Worm (Caenorhabditis elegans) whole organism, L2 larva: ENCODE data around the gene asp-7.

Experiments used
- F13H6.1 ChIP-seq: sonication (generic microtip); optimal IDR thresholded peaks from 2 replicates; lab custom pipeline; 2016; ENCODE audit warnings: missing genetic modification characterization, missing compliant biosample characterization
- Y55F3AM.14 ChIP-seq: fragments of 200-800 bp; sonication (Bioruptor generic); optimal IDR thresholded peaks from 2 replicates; lab custom pipeline; 2018; ENCODE audit warnings: mild to moderate bottlenecking, missing genetic modification characterization, missing compliant biosample characterization
- aly-2 ChIP-seq: fragments of 150-350 bp; optimal IDR thresholded peaks from 2 replicates; lab custom pipeline; 2014; ENCODE audit warnings: missing biosample characterization, missing genetic modification characterization
- blmp-1 ChIP-seq: sonication (generic microtip); optimal IDR thresholded peaks from 2 replicates; lab custom pipeline; 2017; ENCODE audit warnings: missing genetic modification characterization, mild to moderate bottlenecking, missing compliant biosample characterization, antibody characterized with exemption, moderate library complexity; ENCODE audit not compliant: insufficient read depth
- ceh-16 ChIP-seq: fragments of 150-350 bp; optimal IDR thresholded peaks from 2 replicates; lab custom pipeline; 2014; ENCODE audit warnings: missing biosample characterization, missing genetic modification characterization
- ceh-82 ChIP-seq: fragments of 150-350 bp; optimal IDR thresholded peaks from 2 replicates; lab custom pipeline; 2014; ENCODE audit warnings: missing biosample characterization, missing genetic modification characterization
- dmd-4 ChIP-seq: sonication (generic microtip); optimal IDR thresholded peaks from 2 replicates; lab custom pipeline; 2017; ENCODE audit warnings: missing biosample characterization, missing genetic modification characterization
- egl-27 ChIP-seq: sonication (generic microtip); optimal IDR thresholded peaks from 3 replicates; lab custom pipeline; 2017; ENCODE audit warnings: missing biosample characterization, missing genetic modification reagents, missing genetic modification characterization
- elt-3 ChIP-seq: sonication (generic microtip); optimal IDR thresholded peaks from 2 replicates; lab custom pipeline; 2017; ENCODE audit warnings: missing biosample characterization, missing genetic modification characterization
- lin-11 ChIP-seq: fragments of 150-350 bp; sonication (generic microtip); optimal IDR thresholded peaks from 2 replicates; lab custom pipeline; 2014; ENCODE audit warnings: missing biosample characterization, missing genetic modification characterization, inconsistent platforms, mixed read lengths
- lin-39 ChIP-seq: fragments of 150-350 bp; optimal IDR thresholded peaks from 2 replicates; lab custom pipeline; 2014; ENCODE audit warnings: missing biosample characterization, missing genetic modification reagents, missing genetic modification characterization
- mab-5 ChIP-seq: fragments of 150-350 bp; optimal IDR thresholded peaks from 2 replicates; lab custom pipeline; 2014; ENCODE audit warnings: missing biosample characterization, missing genetic modification characterization
- mbf-1 ChIP-seq: sonication (generic microtip); optimal IDR thresholded peaks from 2 replicates; lab custom pipeline; 2017; ENCODE audit warnings: missing biosample characterization, missing genetic modification characterization
- mdl-1 ChIP-seq, 2 experiments: fragments of 150-350 bp in 1 of 2; sonication (generic microtip) in 1 of 2; optimal IDR thresholded peaks; 2 replicates each; lab custom pipeline; 2017; ENCODE audit warnings: missing biosample characterization in 2 of 2, missing genetic modification characterization in 2 of 2
- nhr-10 ChIP-seq: sonication (generic microtip); optimal IDR thresholded peaks from 2 replicates; lab custom pipeline; 2017; ENCODE audit warnings: missing biosample characterization, missing genetic modification characterization
- nhr-129 ChIP-seq: fragments of 150-350 bp; optimal IDR thresholded peaks from 2 replicates; lab custom pipeline; 2014; ENCODE audit warnings: missing biosample characterization, missing genetic modification characterization
- nhr-23 ChIP-seq: fragments of 150-350 bp; optimal IDR thresholded peaks from 2 replicates; lab custom pipeline; 2014; ENCODE audit warnings: missing biosample characterization, missing genetic modification reagents, missing genetic modification characterization
- nhr-25 ChIP-seq: fragments of 150-350 bp; sonication (generic microtip); optimal IDR thresholded peaks from 3 replicates; lab custom pipeline; 2014; ENCODE audit warnings: missing biosample characterization, missing genetic modification characterization
- peb-1 ChIP-seq: fragments of 150-350 bp; optimal IDR thresholded peaks from 2 replicates; lab custom pipeline; 2014; ENCODE audit warnings: missing biosample characterization, missing genetic modification characterization
- sem-4 ChIP-seq: fragments of 150-350 bp; optimal IDR thresholded peaks from 2 replicates; lab custom pipeline; 2014; ENCODE audit warnings: missing biosample characterization, missing genetic modification reagents, missing genetic modification characterization
- skn-1 ChIP-seq: sonication (generic microtip); optimal IDR thresholded peaks from 2 replicates; lab custom pipeline; 2017; ENCODE audit warnings: missing biosample characterization, missing genetic modification characterization
- sma-3 ChIP-seq: sonication (generic microtip); optimal IDR thresholded peaks from 2 replicates; lab custom pipeline; 2016; ENCODE audit warnings: missing genetic modification reagents, missing genetic modification characterization, missing compliant biosample characterization
- sma-9 ChIP-seq, 2 experiments: fragments of 150-350 bp in 1 of 2; sonication (generic microtip) in 1 of 2; optimal IDR thresholded peaks; 2 replicates each; lab custom pipeline; 2014 to 2016; ENCODE audit warnings: missing genetic modification characterization in 2 of 2, mild to moderate bottlenecking in 1 of 2, missing biosample characterization in 1 of 2, missing compliant biosample characterization in 1 of 2, missing genetic modification reagents in 1 of 2, moderate library complexity in 1 of 2
- snpc-4 ChIP-seq: fragments of 150-350 bp; optimal IDR thresholded peaks from 2 replicates; lab custom pipeline; 2014; ENCODE audit warnings: missing biosample characterization, missing genetic modification characterization
- unc-39 ChIP-seq: fragments of 150-350 bp; optimal IDR thresholded peaks from 2 replicates; lab custom pipeline; 2014; ENCODE audit warnings: missing biosample characterization, missing genetic modification characterization
- unc-55 ChIP-seq: fragments of 150-350 bp; sonication (generic microtip); optimal IDR thresholded peaks from 3 replicates; lab custom pipeline; 2014; ENCODE audit warnings: missing biosample characterization, missing genetic modification reagents, missing genetic modification characterization
- unc-62 ChIP-seq: fragments of 150-350 bp; optimal IDR thresholded peaks from 2 replicates; lab custom pipeline; 2014; ENCODE audit warnings: missing biosample characterization, missing genetic modification reagents, missing genetic modification characterization
- zag-1 ChIP-seq: fragments of 150-350 bp; optimal IDR thresholded peaks from 2 replicates; lab custom pipeline; 2014; ENCODE audit warnings: missing biosample characterization, missing genetic modification characterization
- ztf-1 ChIP-seq: fragments of 200-800 bp; sonication (Bioruptor generic); conservative IDR thresholded peaks from 2 replicates; pipeline ENCODE4 v1.3.6; 2022; ENCODE audit warnings: missing genetic modification characterization, missing compliant biosample characterization
- ztf-4 ChIP-seq: fragments of 150-350 bp; optimal IDR thresholded peaks from 2 replicates; lab custom pipeline; 2014; ENCODE audit warnings: missing biosample characterization, missing genetic modification characterization

asp-7 gene

DNA sequence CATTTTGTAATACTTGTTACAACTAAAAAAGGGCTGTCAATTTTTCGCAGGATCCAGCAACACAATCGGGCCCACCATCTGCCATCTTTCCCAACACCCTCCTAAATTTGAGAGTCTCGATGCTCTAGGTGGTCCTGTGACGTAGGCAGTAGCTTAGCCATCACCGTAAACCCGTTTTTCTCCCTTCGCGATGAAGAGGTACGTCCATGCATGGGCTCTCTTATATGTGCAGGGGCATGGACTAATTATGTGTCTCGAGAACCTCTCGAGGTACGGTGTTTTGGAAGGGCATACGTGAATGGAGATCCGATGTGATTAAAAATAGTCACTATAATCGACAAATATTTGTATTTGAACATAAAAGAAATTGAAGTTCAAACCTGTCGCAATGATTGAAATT is 12.8 kb downstream of the asp-7 start:
- TF ChIP-seq nhr-10 (tag; lab: Kevin White, UChicago) (no peak), sem-4 (tag; lab: Kevin White, UChicago) (no peak), peb-1 (no peak), lin-11 (tag; lab: Kevin White, UChicago) (no peak), nhr-23 (tag; lab: Kevin White, UChicago) (no peak), mab-5 (tag; lab: Kevin White, UChicago) (no peak), blmp-1 (tag; lab: Kevin White, UChicago) (no peak), egl-27 (tag; lab: Kevin White, UChicago) (no peak), Y55F3AM.14 (GFP tag; lab: Kevin White, UChicago) (no peak), ztf-4 (tag; lab: Kevin White, UChicago) (no peak), F13H6.1 (tag; lab: Kevin White, UChicago) (no peak), sma-3 (GFP tag; lab: Kevin White, UChicago) (no peak), snpc-4 (tag; lab: Kevin White, UChicago) (no peak)
- TF ChIP-seq, all 48 proteins: peak for 0

DNA sequence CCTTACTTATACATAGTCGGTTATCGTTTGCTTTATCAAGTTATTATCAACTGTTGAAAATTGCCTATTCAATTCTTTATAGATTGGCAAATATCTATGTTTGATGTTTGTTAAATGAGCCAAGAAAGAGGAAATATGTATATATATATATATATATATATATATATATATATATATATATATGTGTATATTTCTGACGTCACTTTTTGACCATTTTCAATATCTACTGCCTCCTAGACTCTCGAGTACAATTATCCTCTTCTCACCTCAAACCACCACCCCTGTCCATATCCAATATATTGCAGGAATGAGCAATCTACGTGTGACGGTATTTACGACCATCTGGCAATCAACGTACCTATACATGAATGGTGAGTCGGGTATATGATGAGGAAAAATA is 16.8 kb downstream of the asp-7 start, which contains the start of gene F59D6.1:
F59D6.1 (plus strand) TSS at position 301 of the 400 bp plus-strand sequence.
- TF ChIP-seq mbf-1 (tag; lab: Kevin White, UChicago) (no peak), ceh-16 (tag; lab: Kevin White, UChicago) (no peak), egl-27 (tag; lab: Kevin White, UChicago) (no peak), nhr-23 (tag; lab: Kevin White, UChicago) (no peak), nhr-25 (no peak), unc-55 (GFP tag; lab: Kevin White, UChicago) (no peak), skn-1 (tag; lab: Kevin White, UChicago) (no peak), F13H6.1 (tag; lab: Kevin White, UChicago) (no peak), lin-11 (tag; lab: Kevin White, UChicago) (no peak), mdl-1 (tag; optimal IDR thresholded peaks at IDR 0.05; lab: Kevin White, UChicago) (no peak), sma-3 (GFP tag; lab: Kevin White, UChicago) (no peak), Y55F3AM.14 (GFP tag; lab: Kevin White, UChicago) (no peak), peb-1 (no peak), aly-2 (tag; lab: Kevin White, UChicago) (no peak), ztf-4 (tag; lab: Kevin White, UChicago) (no peak), unc-62 (GFP tag; lab: Kevin White, UChicago) (no peak), zag-1 (tag; lab: Kevin White, UChicago) (no peak), dmd-4 (tag; lab: Kevin White, UChicago) (no peak)

DNA sequence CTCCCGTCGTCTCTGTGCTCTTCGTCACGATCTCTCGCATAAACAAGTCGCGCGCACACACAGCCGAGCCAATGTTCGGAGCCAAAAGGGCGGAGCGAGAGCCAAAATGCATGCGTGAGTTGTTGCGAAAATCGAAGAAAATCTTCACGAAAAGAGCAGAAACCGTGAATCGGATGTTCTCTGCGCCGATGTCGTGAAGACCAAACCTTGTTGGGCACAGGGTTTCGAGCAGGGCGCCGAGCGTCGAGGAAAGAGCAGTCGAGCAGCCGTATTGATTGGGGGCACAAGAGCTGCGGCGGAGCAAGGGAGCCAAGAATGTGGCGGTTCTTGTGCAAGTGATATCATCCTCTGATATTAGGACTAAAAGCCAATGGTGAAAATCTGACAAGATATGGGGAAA is 18.3 kb downstream of the asp-7 start:
- TF ChIP-seq unc-39 (tag; lab: Kevin White, UChicago) (no peak), lin-39 (tag; lab: Kevin White, UChicago) (no peak), elt-3 (tag; lab: Kevin White, UChicago) (no peak), nhr-129 (tag; lab: Kevin White, UChicago) (no peak), ztf-1 (no peak), skn-1 (tag; lab: Kevin White, UChicago) (no peak), sma-9 (GFP tag; optimal IDR thresholded peaks at IDR 0.05; lab: Kevin White, UChicago) (no peak), sma-9 (tag; optimal IDR thresholded peaks at IDR 0.05; lab: Kevin White, UChicago) (no peak), ceh-82 (no peak), egl-27 (tag; lab: Kevin White, UChicago) (no peak)

DNA sequence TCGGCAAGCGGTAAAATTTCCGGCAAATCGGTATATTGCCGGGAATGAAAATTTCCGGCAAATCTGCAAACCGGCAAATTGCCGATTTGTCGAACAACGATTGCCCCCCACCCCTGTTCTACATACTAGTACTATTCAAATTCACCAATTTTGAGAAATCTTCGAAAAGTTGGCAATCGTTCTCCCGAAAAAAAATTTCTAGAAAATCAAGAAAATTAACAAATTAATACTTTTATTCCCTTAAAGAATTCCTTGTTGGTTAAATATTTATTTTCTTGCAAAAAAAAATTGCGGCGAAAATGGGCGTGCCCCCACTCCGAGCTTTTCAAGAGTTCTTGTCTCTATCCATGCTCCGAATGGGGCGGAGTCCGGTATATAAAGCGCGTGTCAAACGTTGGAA is 26.2 kb downstream of the asp-7 start, which contains the start of gene C50H11.8:
C50H11.8 (plus strand) TSS at position 301 of the 400 bp plus-strand sequence.
- TF ChIP-seq mdl-1 (tag; optimal IDR thresholded peaks at IDR 0.05; lab: Kevin White, UChicago), result no peak
- no peak for TF ChIP-seq Y55F3AM.14 (GFP tag; lab: Kevin White, UChicago)
- TF ChIP-seq peb-1, result no peak
- TF ChIP-seq zag-1 (tag; lab: Kevin White, UChicago), result no peak
- TF ChIP-seq unc-62 (GFP tag; lab: Kevin White, UChicago), result no peak

DNA sequence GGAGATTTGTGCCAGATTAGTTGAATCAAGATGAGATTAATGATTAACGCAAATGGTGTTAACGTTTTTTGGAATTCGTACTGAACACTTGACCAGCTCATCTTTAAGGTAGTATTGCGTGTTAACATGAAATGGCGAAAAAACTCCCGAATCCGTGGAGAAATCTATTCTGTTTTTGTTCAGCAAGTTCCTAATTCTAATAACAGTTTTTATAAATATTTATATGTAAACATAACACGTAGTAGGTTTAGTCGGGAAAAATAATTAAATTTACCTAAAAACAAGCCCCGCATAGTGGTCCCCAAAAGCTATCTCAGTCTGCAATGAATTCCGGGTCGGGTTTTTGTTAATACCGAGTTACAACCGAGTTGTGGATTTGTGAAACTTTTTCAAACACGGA is 30.9 kb downstream of the asp-7 start, which contains the start of gene str-244:
str-244 (minus strand) TSS at position 101 of the 400 bp plus-strand sequence.
- TF ChIP-seq peb-1, result no peak
